Fruit fly (Drosophila melanogaster) whole organism, adult: ENCODE results near the gene CG31104.

Source experiments
- CG11617 ChIP-seq: fragments of 200-800 bp; sonication (Bioruptor generic); optimal IDR thresholded peaks from 2 replicates; lab custom pipeline; 2017; ENCODE audit warnings: mild to moderate bottlenecking, missing biosample characterization, missing genetic modification reagents, missing genetic modification characterization
- CG12768 ChIP-seq: fragments of 200-800 bp; sonication (Bioruptor generic); optimal IDR thresholded peaks from 2 replicates; lab custom pipeline; 2017; ENCODE audit warnings: missing biosample characterization, missing genetic modification characterization, mild to moderate bottlenecking, moderate library complexity, missing genetic modification reagents
- CG14711 ChIP-seq: fragments of 200-800 bp; sonication (Bioruptor generic); optimal IDR thresholded peaks from 2 replicates; lab custom pipeline; 2018; ENCODE audit warnings: missing biosample characterization, mild to moderate bottlenecking, missing genetic modification characterization, moderate library complexity
- CG33017 ChIP-seq: fragments of 200-800 bp; sonication (Bioruptor generic); optimal IDR thresholded peaks from 2 replicates; lab custom pipeline; 2018; ENCODE audit warnings: missing biosample characterization, mild to moderate bottlenecking, missing genetic modification characterization, moderate library complexity
- CG5204 ChIP-seq: fragments of 200-800 bp; sonication (Bioruptor generic); optimal IDR thresholded peaks from 2 replicates; lab custom pipeline; 2016; ENCODE audit warnings: missing biosample characterization, missing genetic modification characterization
- CG7045 ChIP-seq: fragments of 200-800 bp; sonication (Bioruptor generic); optimal IDR thresholded peaks from 2 replicates; lab custom pipeline; 2017; ENCODE audit warnings: missing biosample characterization, mild to moderate bottlenecking, missing genetic modification characterization
- Clk ChIP-seq: fragments of 200-800 bp; sonication (Bioruptor generic); optimal IDR thresholded peaks from 2 replicates; lab custom pipeline; 2017; ENCODE audit warnings: missing biosample characterization, missing genetic modification characterization
- Hr96 ChIP-seq: fragments of 200-800 bp; sonication (Bioruptor generic); optimal IDR thresholded peaks from 2 replicates; lab custom pipeline; 2016; ENCODE audit warnings: missing biosample characterization, missing genetic modification characterization
- Mnt ChIP-seq: fragments of 200-800 bp; sonication (Bioruptor generic); optimal IDR thresholded peaks from 2 replicates; lab custom pipeline; 2016; ENCODE audit warnings: missing biosample characterization, mild to moderate bottlenecking, missing genetic modification characterization
- bab1 ChIP-seq: fragments of 200-800 bp; sonication (Bioruptor generic); optimal IDR thresholded peaks from 3 replicates; lab custom pipeline; 2019; ENCODE audit warnings: missing biosample characterization, mild to moderate bottlenecking, missing genetic modification characterization, moderate library complexity
- cic ChIP-seq: fragments of 200-800 bp; sonication (Bioruptor generic); optimal IDR thresholded peaks from 2 replicates; lab custom pipeline; 2017; ENCODE audit warnings: missing biosample characterization, mild to moderate bottlenecking, missing genetic modification characterization, moderate library complexity
- cnc ChIP-seq, 2 experiments: fragments of >200 bp; optimal IDR thresholded peaks; 2 replicates each; lab custom pipeline; 2017
- kay ChIP-seq: fragments of 200-800 bp; sonication (Bioruptor generic); peaks from one replicate; lab custom pipeline; 2016; ENCODE audit warnings: missing biosample characterization, missing genetic modification characterization, borderline replicate concordance
- ovo ChIP-seq: fragments of 200-800 bp; sonication (Bioruptor generic); optimal IDR thresholded peaks from 2 replicates; lab custom pipeline; 2016; ENCODE audit warnings: missing biosample characterization, missing genetic modification characterization
- pad ChIP-seq: fragments of 200-800 bp; sonication (Bioruptor generic); optimal IDR thresholded peaks from 3 replicates; lab custom pipeline; 2017; ENCODE audit warnings: missing biosample characterization, missing genetic modification characterization, mild to moderate bottlenecking, moderate library complexity, missing genetic modification reagents
- tj ChIP-seq: fragments of 200-800 bp; sonication (Bioruptor generic); optimal IDR thresholded peaks from 3 replicates; lab custom pipeline; 2017; ENCODE audit warnings: missing biosample characterization, mild to moderate bottlenecking, missing genetic modification characterization, moderate library complexity
- toe ChIP-seq: fragments of 200-800 bp; sonication (Bioruptor generic); optimal IDR thresholded peaks from 2 replicates; lab custom pipeline; 2016; ENCODE audit warnings: missing biosample characterization, missing genetic modification characterization

CG31104 gene

DNA sequence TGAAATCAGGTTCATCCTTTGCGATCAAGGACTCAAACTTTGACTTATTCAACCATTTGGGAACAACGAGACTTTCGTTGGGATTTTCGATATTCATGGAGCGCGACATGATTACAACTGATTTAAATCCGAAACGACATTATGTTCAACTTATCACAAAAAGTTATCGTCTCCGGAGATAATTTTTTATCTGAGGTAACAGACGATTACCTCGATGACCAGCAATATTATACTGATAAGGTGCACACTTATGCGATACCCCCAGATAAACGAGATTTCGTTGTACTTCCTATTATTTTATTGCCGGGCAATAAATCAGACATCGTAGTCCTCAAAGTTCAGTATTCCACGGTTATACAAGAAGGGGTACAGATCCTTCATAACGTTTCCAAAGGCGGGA, 12.4 kb downstream of the CG31104 start, which contains the start of gene CG31097:
CG31097 (minus strand) TSS at position 101 of the 400 bp plus-strand sequence.
- TF ChIP-seq CG12768 (no peak), CG33017 (tag; lab: Kevin White, UChicago) (no peak)

DNA sequence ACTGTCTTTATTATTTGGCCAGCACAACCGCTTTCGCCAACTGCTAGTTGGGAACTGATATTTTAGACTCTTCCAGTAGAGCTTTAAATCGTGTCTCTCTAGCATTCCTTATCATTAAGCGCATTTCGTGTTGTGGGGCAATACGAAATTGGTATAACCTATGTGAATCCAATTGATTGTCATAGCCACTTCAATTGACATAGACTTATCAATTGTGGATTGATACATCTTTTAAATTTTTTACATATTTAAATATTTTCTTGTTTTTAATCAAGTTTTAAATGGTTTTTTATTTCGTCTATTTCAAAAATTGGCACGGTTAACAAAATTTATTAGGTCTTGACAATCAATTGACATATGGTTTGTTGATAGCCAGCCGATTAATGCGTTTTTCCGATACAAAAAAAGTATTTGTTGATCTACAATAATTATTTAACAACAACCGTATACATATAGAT, 14.3 kb downstream of the CG31104 start, which contains the start of gene CG31288:
CG31288 (minus strand) TSS at position 51 of the 458 bp plus-strand sequence.
- TF ChIP-seq CG12768 = no peak
- peak; percentile 90 for TF ChIP-seq kay (GFP tag; lab: Kevin White, UChicago)
- no peak for TF ChIP-seq Clk
- no peak for TF ChIP-seq CG33017 (tag; lab: Kevin White, UChicago)

DNA sequence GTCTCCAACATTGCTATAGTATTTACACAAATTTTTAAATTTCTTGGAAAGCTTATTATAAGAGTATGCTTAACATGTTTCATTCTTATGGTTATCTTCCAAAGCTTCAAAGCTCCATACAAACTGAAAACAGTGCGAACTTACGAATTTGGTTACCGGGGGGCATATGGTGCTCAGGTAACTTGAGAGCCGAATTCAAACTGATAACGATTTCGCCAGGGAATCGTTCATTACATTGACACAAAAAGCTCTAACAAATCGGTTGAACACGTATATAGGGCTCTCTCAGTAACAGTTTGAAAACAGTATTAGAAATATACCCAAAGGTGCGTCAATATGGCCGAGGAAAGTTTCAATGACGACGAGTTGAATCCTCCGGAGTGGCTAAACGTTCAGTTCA, 15.3 kb downstream of the CG31104 start, which contains the start of gene CG13659:
CG13659 (plus strand) TSS at position 317 of the 400 bp plus-strand sequence.
- peak; percentile 46 for TF ChIP-seq kay (GFP tag; lab: Kevin White, UChicago)
- TF ChIP-seq pad (GFP tag; lab: Kevin White, UChicago) = no peak

DNA sequence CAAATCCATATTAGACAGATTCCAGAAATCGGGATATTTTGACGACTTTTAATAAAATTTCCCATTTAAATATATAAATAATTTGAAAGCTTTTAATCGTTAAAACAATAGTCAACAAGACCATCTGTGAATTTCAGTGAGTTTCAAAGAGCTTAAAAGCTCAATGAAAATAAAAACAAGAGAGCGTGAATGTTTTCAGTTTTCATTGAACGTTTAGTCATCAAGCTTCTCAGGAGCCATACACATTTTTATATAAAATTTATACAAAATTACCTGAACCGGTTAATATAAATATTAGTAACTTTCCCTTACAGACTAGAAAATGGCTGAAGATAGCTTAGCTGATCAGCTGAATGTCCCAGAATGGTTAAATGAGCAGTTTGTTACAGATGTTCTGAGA, 17.0 kb downstream of the CG31104 start, which contains the start of gene CG31370:
CG31370 (plus strand) TSS at position 226 of the 400 bp plus-strand sequence.
- TF ChIP-seq ovo (no peak), cic (GFP tag; lab: Kevin White, UChicago) (peak; percentile 26), kay (GFP tag; lab: Kevin White, UChicago) (peak; percentile 93), pad (GFP tag; lab: Kevin White, UChicago) (no peak)

DNA sequence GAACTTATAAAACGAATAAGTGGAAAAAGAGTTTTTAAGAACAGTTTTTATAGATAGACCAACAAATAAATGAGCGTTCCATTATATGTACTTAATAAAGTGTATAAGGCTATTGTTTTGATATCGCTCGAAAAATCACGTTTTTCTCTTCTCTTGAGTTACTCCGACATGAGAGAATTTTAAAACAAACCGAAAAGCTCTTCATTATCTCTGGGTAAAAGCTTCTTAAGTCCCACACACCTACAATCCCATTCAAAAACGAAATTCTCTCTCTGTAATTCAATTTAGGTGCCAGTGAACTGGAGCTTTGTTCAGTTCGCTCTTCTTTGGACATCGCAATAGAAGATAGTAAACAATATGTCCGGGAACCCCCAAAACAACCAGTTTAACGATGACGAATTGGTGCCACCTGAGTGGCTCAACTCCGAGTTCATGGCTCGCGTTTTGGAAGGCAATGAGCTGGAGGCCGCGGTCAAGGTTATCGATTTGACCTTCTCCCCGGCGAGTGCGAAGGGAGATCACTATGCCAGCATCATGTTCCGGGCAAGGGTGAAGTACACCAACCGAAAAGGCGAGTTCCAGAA, 18.7 kb downstream of the CG31104 start, which contains the start of gene CG31436:
CG31436 (plus strand) TSS at position 281 of the 584 bp plus-strand sequence.
- peak; percentile 84 for TF ChIP-seq kay (GFP tag; lab: Kevin White, UChicago)
- TF ChIP-seq CG5204 (GFP tag; lab: Kevin White, UChicago) = no peak
- peak; percentile 62 for TF ChIP-seq cic (GFP tag; lab: Kevin White, UChicago)

DNA sequence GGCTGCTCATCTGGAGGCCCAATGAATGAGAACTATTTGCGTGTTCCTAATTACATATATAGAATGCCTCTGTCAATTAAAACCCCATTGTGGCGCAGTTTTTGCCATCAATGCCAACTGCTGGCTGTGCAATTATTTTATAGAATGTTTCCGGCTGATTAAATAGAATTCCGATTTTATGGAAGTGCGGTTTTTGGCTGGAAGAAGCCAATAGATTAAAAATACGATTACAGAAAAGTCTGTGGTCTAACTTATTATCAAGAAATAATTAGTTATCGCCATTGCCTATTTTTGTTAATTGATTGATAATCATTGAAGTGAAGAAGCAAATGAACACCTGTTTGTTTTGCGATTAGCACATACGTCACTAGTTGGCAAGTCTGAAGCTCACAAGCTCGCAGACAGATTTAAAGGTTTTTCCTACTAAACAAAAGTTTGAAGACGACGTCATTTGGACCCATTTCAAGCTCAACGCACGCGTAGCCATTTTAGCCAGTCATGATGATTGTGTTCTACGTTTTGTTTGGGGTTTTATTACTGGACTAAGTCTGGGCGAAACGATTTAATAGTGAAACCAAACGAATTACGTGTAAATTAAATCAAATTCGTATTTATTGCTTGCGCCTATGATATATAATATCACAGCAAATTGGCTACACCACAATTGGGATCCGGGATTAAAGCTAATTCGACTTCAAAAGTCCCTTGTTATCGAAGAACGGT, 20.7 kb downstream of the CG31104 start:
- TF ChIP-seq cnc (optimal IDR thresholded peaks at IDR 0.05; lab: Kevin White, UChicago) (peak; percentile 54 to 91), CG14711 (no peak), tj (peak; percentile 28), bab1 (no peak), cic (GFP tag; lab: Kevin White, UChicago) (peak; percentile 73), kay (GFP tag; lab: Kevin White, UChicago) (peak; percentile 95), CG5204 (GFP tag; lab: Kevin White, UChicago) (no peak), CG11617 (no peak), Clk (no peak), toe (no peak), CG12768 (peak; percentile 23)

DNA sequence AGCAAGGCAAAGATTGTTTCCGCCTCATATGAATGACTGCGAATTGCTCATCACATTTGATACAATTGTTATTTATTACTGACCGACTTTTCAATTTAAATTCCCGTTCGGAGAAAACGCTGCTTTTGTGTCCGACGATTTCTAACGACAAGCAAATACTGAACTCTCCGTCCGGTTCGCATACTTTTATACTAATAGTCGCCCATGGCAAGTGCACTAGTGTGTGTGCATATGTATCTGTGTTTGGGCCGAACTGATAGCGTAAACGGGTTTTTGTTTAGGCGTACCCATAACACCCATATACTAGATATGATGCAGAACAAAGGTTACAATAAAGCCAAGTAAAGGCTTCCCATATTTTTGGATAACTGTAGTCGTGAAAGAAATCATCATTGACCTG, 23.0 kb downstream of the CG31104 start, which contains the start of gene CG10550:
CG10550 (minus strand) TSS at position 164 of the 400 bp plus-strand sequence.
- TF ChIP-seq toe (no peak), cic (GFP tag; lab: Kevin White, UChicago) (peak; percentile 46), CG7045 (GFP tag; lab: Kevin White, UChicago) (no peak), CG14711 (no peak), cnc (optimal IDR thresholded peaks at IDR 0.05; lab: Kevin White, UChicago) (no peak), Hr96 (peak; percentile 1), tj (no peak), Mnt (GFP tag; lab: Kevin White, UChicago) (peak; percentile 33), ovo (no peak), CG11617 (no peak), Clk (no peak), CG12768 (peak; percentile 61)

DNA sequence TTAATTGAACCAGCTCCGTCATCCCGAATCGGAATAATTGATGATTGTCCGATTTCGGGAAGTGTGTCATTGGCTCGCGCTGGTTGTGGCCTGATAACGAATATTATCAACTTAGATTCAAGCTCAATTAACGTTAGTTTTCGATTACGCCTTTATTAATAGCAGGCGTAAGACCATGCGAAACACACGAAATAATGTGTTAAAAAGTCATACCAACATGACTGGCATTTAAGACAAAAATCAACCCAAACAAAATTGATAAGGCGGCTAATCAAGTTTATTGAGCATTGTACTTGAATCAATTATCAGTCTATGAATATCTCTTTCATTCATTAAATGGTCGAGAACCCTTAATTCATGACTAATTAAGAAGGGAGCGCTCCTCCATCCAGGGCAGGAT, 23.9 kb downstream of the CG31104 start:
- TF ChIP-seq cic (GFP tag; lab: Kevin White, UChicago) = peak; percentile 5
- TF ChIP-seq tj = no peak

DNA sequence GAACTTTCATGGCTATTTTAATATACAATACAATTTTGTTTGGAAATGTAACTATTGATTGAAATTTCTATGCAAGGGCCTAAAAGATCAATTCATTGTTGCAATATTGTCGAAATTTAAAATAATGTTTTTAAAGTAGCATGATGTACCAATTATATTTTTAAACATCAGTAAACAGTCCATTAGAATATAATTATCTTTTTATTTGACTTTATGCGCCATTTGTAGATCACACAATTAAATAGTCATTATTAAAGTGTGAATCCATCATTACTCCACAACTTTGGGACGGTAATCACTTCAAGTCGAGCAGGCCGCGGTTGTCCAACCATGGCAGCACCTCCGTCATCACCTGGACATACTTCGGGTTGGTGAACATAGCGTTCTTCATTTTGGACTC, 25.6 kb downstream of the CG31104 start, which contains the start of gene CG31099:
CG31099 (minus strand) TSS at position 101 of the 400 bp plus-strand sequence.
- TF ChIP-seq toe (no peak), cic (GFP tag; lab: Kevin White, UChicago) (no peak)
